Worm (Caenorhabditis elegans): ENCODE data around the gene C02H6.1.

- TF ChIP-seq ces-1 (GFP tag; optimal IDR thresholded peaks at IDR 0.05) = no peak
- TF ChIP-seq lin-13 (tag; optimal IDR thresholded peaks at IDR 0.05) = no peak
- TF ChIP-seq snpc-4 (tag; optimal IDR thresholded peaks at IDR 0.05) = no peak
- no peak for TF ChIP-seq nhr-2 (tag; optimal IDR thresholded peaks at IDR 0.05)
- no peak for TF ChIP-seq sptf-1 (tag; optimal IDR thresholded peaks at IDR 0.05)
- no peak for TF ChIP-seq blmp-1 (tag; optimal IDR thresholded peaks at IDR 0.05)
- no peak for TF ChIP-seq mep-1 (tag; optimal IDR thresholded peaks at IDR 0.05)
- no peak for TF ChIP-seq elt-3 (tag; optimal IDR thresholded peaks at IDR 0.05)
- TF ChIP-seq nhr-237 (tag; optimal IDR thresholded peaks at IDR 0.05) = no peak
- TF ChIP-seq pha-4 (tag; optimal IDR thresholded peaks at IDR 0.05) = no peak
- no peak for TF ChIP-seq nhr-12 (tag; optimal IDR thresholded peaks at IDR 0.05)
- no peak for TF ChIP-seq ztf-11 (tag; optimal IDR thresholded peaks at IDR 0.05)
- TF ChIP-seq elt-1 (tag; optimal IDR thresholded peaks at IDR 0.05; ENCODE audit: borderline replicate concordance, insufficient read depth) = no peak
- no peak for TF ChIP-seq sem-2 (GFP tag; optimal IDR thresholded peaks at IDR 0.05)
These were observed 25.2 kb upstream of the C02H6.1 start, which contains the start of gene F18E3.12 for ce11 chrV:7414909-7415308.
